Worm (Caenorhabditis elegans) whole organism, young adult: Measurements from ENCODE around the gene F57A10.2.

Source experiments
- D2030.7 ChIP-seq: fragments of 200-800 bp; sonication (Bioruptor generic); IDR thresholded peaks from 2 replicates; pipeline ENCODE4 v1.3.6; 2022; ENCODE audit warnings: missing genetic modification reagents, missing genetic modification characterization, missing compliant biosample characterization
- F10E7.11 ChIP-seq: sonication (generic microtip); optimal IDR thresholded peaks from 2 replicates; lab custom pipeline; 2017; ENCODE audit warnings: mild to moderate bottlenecking, missing genetic modification characterization, moderate library complexity, missing compliant biosample characterization
- F33H1.4 ChIP-seq: fragments of 200-800 bp; sonication (Bioruptor generic); IDR thresholded peaks from 2 replicates; pipeline ENCODE4 v1.3.6; 2022; ENCODE audit warnings: missing genetic modification reagents, missing genetic modification characterization, missing compliant biosample characterization
- F39B2.1 ChIP-seq: fragments of 200-800 bp; sonication (Bioruptor generic); IDR thresholded peaks from 2 replicates; pipeline ENCODE4 v1.3.6; 2022; ENCODE audit warnings: missing genetic modification reagents, missing genetic modification characterization, missing compliant biosample characterization
- F55B11.4 ChIP-seq: sonication (generic microtip); optimal IDR thresholded peaks from 2 replicates; lab custom pipeline; 2016; ENCODE audit warnings: missing compliant biosample characterization, missing genetic modification characterization, borderline replicate concordance; ENCODE audit not compliant: insufficient read depth
- F57A8.1 ChIP-seq: fragments of 200-800 bp; sonication (Bioruptor generic); optimal IDR thresholded peaks from 2 replicates; lab custom pipeline; 2018; ENCODE audit warnings: mild to moderate bottlenecking, missing genetic modification characterization, moderate library complexity, missing compliant biosample characterization
- K12H6.12 ChIP-seq: fragments of 200-800 bp; sonication (Bioruptor generic); optimal IDR thresholded peaks from 2 replicates; lab custom pipeline; 2018; ENCODE audit warnings: mild to moderate bottlenecking, missing genetic modification characterization, missing compliant biosample characterization
- Y67H2A.10 ChIP-seq: fragments of 200-800 bp; sonication (Bioruptor generic); conservative IDR thresholded peaks from 2 replicates; pipeline ENCODE4 v1.3.6; 2022; ENCODE audit warnings: missing genetic modification reagents, missing genetic modification characterization, missing compliant biosample characterization
- Y95B8A.8 ChIP-seq: fragments of 200-800 bp; sonication (Bioruptor generic); IDR thresholded peaks from 2 replicates; pipeline ENCODE4 v1.3.6; 2022; ENCODE audit warnings: missing genetic modification reagents, missing genetic modification characterization, missing compliant biosample characterization
- ZK185.1 ChIP-seq: sonication (generic microtip); optimal IDR thresholded peaks from 2 replicates; lab custom pipeline; 2016; ENCODE audit warnings: mild to moderate bottlenecking, missing genetic modification characterization, missing compliant biosample characterization; ENCODE audit not compliant: poor library complexity, severe bottlenecking
- akir-1 ChIP-seq: fragments of 200-800 bp; sonication (Bioruptor generic); optimal IDR thresholded peaks from 2 replicates; lab custom pipeline; 2018; ENCODE audit warnings: mild to moderate bottlenecking, missing genetic modification characterization, moderate library complexity, missing compliant biosample characterization
- ama-1 ChIP-seq, 3 experiments: fragments of 150-350 bp in 1 of 3; sonication (generic microtip) in 2 of 3; optimal IDR thresholded peaks; 2 replicates each; lab custom pipeline; 2014 to 2018; ENCODE audit warnings: missing biosample characterization in 2 of 3, missing genetic modification characterization in 2 of 3, missing genetic modification reagents in 2 of 3
- atf-7 ChIP-seq: sonication (generic microtip); optimal IDR thresholded peaks from 2 replicates; lab custom pipeline; 2017; ENCODE audit warnings: mild to moderate bottlenecking, missing genetic modification characterization, missing compliant biosample characterization
- athp-1 ChIP-seq: sonication (generic microtip); optimal IDR thresholded peaks from 2 replicates; lab custom pipeline; 2017; ENCODE audit warnings: mild to moderate bottlenecking, missing genetic modification characterization, missing compliant biosample characterization
- ceh-27 ChIP-seq: fragments of 200-800 bp; sonication (Bioruptor generic); optimal IDR thresholded peaks from 2 replicates; lab custom pipeline; 2018; ENCODE audit warnings: mild to moderate bottlenecking, missing genetic modification characterization, moderate library complexity, missing compliant biosample characterization
- ceh-40 ChIP-seq: fragments of 200-800 bp; sonication (Bioruptor generic); IDR thresholded peaks from 2 replicates; pipeline ENCODE4 v1.3.6; 2022; ENCODE audit warnings: missing genetic modification characterization, missing compliant biosample characterization
- ceh-79 ChIP-seq: sonication (generic microtip); optimal IDR thresholded peaks from 2 replicates; lab custom pipeline; 2017; ENCODE audit warnings: mild to moderate bottlenecking, missing genetic modification characterization, missing compliant biosample characterization
- ekl-4 ChIP-seq: fragments of 200-800 bp; sonication (Bioruptor generic); IDR thresholded peaks from 2 replicates; pipeline ENCODE4 v1.3.6; 2022; ENCODE audit warnings: missing genetic modification reagents, missing genetic modification characterization, missing compliant biosample characterization
- ets-4 ChIP-seq: fragments of 200-800 bp; sonication (Bioruptor generic); optimal IDR thresholded peaks from 2 replicates; lab custom pipeline; 2018; ENCODE audit warnings: mild to moderate bottlenecking, missing genetic modification characterization, missing compliant biosample characterization
- fkh-3 ChIP-seq: sonication (generic microtip); optimal IDR thresholded peaks from 2 replicates; lab custom pipeline; 2016; ENCODE audit warnings: mild to moderate bottlenecking, missing genetic modification characterization, missing compliant biosample characterization
- lsy-27 ChIP-seq: sonication (generic microtip); optimal IDR thresholded peaks from 2 replicates; lab custom pipeline; 2017; ENCODE audit warnings: missing genetic modification characterization, mild to moderate bottlenecking, missing compliant biosample characterization, antibody characterized with exemption, missing genotype, borderline replicate concordance; ENCODE audit not compliant: insufficient read depth
- madf-10 ChIP-seq: sonication (generic microtip); optimal IDR thresholded peaks from 2 replicates; lab custom pipeline; 2016; ENCODE audit warnings: mild to moderate bottlenecking, missing genetic modification characterization, missing compliant biosample characterization
- mxl-1 ChIP-seq: sonication (generic microtip); optimal IDR thresholded peaks from 2 replicates; lab custom pipeline; 2016; ENCODE audit warnings: missing genetic modification characterization, missing compliant biosample characterization
- nfya-2 ChIP-seq: fragments of 200-800 bp; sonication (Bioruptor generic); IDR thresholded peaks from 2 replicates; pipeline ENCODE4 v1.3.6; 2022; ENCODE audit warnings: missing genetic modification reagents, missing genetic modification characterization, missing compliant biosample characterization
- nhr-27 ChIP-seq: fragments of 200-800 bp; sonication (Bioruptor generic); optimal IDR thresholded peaks from 2 replicates; lab custom pipeline; 2018; ENCODE audit warnings: mild to moderate bottlenecking, missing genetic modification characterization, moderate library complexity, missing compliant biosample characterization
- nhr-80 ChIP-seq: sonication (generic microtip); optimal IDR thresholded peaks from 2 replicates; lab custom pipeline; 2016; ENCODE audit warnings: missing genetic modification characterization, missing compliant biosample characterization
- pbrm-1 ChIP-seq: fragments of 200-800 bp; sonication (Bioruptor generic); IDR thresholded peaks from 2 replicates; pipeline ENCODE4 v1.3.6; 2022; ENCODE audit warnings: missing genetic modification reagents, missing genetic modification characterization, missing compliant biosample characterization
- pha-4 ChIP-seq: fragments of 150-350 bp; sonication (generic microtip); optimal IDR thresholded peaks from 2 replicates; lab custom pipeline; 2014; ENCODE audit warnings: missing biosample characterization, missing genetic modification reagents, missing genetic modification characterization
- sdz-38 ChIP-seq: sonication (generic microtip); optimal IDR thresholded peaks from 2 replicates; lab custom pipeline; 2016; ENCODE audit warnings: missing genotype, missing genetic modification characterization, missing compliant biosample characterization
- snpc-1.3 ChIP-seq: sonication (generic microtip); optimal IDR thresholded peaks from 2 replicates; lab custom pipeline; 2017; ENCODE audit warnings: missing genetic modification characterization, mild to moderate bottlenecking, missing compliant biosample characterization, antibody characterized with exemption, moderate library complexity, missing genotype, missing genetic modification reagents; ENCODE audit not compliant: insufficient read depth
- snpc-3.4 ChIP-seq: sonication (generic microtip); optimal IDR thresholded peaks from 2 replicates; lab custom pipeline; 2017; ENCODE audit warnings: missing genetic modification characterization, mild to moderate bottlenecking, missing compliant biosample characterization, antibody characterized with exemption, moderate library complexity, missing genotype, missing genetic modification reagents
- snpc-4 ChIP-seq, 5 experiments: fragments of 150-350 bp in 1 of 5; sonication (generic microtip) in 4 of 5; optimal IDR thresholded peaks; 2 replicates each; lab custom pipeline; 2014 to 2018; ENCODE audit warnings: missing genetic modification characterization in 5 of 5, missing biosample characterization in 3 of 5, antibody characterized with exemption in 2 of 5, mild to moderate bottlenecking in 2 of 5, missing compliant biosample characterization in 2 of 5, missing genotype in 2 of 5, moderate library complexity in 2 of 5, missing genetic modification reagents in 1 of 5
- tbp1 ChIP-seq: fragments of 200-800 bp; sonication (Bioruptor generic); optimal IDR thresholded peaks from 2 replicates; lab custom pipeline; 2018; ENCODE audit warnings: mild to moderate bottlenecking, missing genetic modification characterization, missing compliant biosample characterization
- tlf-1 ChIP-seq: fragments of 200-800 bp; sonication (Bioruptor generic); optimal IDR thresholded peaks from 2 replicates; lab custom pipeline; 2018; ENCODE audit warnings: mild to moderate bottlenecking, missing genetic modification characterization, missing compliant biosample characterization
- zim-3 ChIP-seq: sonication (generic microtip); optimal IDR thresholded peaks from 2 replicates; lab custom pipeline; 2017; ENCODE audit warnings: mild to moderate bottlenecking, missing genetic modification characterization, moderate library complexity, missing compliant biosample characterization
- ztf-26 ChIP-seq: sonication (generic microtip); optimal IDR thresholded peaks from 2 replicates; lab custom pipeline; 2017; ENCODE audit warnings: missing genetic modification characterization, missing compliant biosample characterization
- ztf-6 ChIP-seq: fragments of 200-800 bp; sonication (Bioruptor generic); IDR thresholded peaks from 2 replicates; pipeline ENCODE4 v1.3.6; 2022; ENCODE audit warnings: missing genetic modification reagents, missing genetic modification characterization, missing compliant biosample characterization

F57A10.2 gene

DNA sequence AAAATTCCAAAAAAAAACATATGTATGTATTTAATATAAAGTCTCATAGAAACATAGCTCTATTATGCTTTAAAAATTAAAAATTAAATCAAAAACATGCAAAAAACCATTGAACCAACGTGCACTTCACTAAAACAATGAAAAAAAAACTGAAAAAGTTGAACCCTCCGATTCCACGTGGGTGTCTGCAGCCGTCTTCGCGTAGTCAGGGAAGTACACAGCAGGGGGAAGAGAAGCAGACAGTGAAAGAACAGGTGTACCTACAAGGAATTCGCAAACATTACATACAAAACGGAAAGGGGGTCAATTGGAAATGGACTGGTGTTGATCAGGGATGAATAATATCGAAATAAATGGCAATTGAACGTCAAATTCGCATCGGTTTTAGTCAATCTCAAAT lies 7.6 kb downstream of the F57A10.2 start:
- TF ChIP-seq F33H1.4 (GFP tag; lab: Robert Waterston, UW) (no peak), zim-3 (tag; lab: Kevin White, UChicago) (no peak), Y67H2A.10 (GFP tag; lab: Robert Waterston, UW) (no peak), lsy-27 (tag; lab: Kevin White, UChicago) (no peak), ztf-26 (tag; lab: Kevin White, UChicago) (no peak), fkh-3 (tag; lab: Kevin White, UChicago) (no peak), madf-10 (tag; lab: Kevin White, UChicago) (no peak), tbp1 (GFP tag; lab: Kevin White, UChicago) (no peak), K12H6.12 (tag; lab: Kevin White, UChicago) (no peak), pbrm-1 (no peak), tlf-1 (GFP tag; lab: Kevin White, UChicago) (no peak), snpc-3.4 (tag; lab: Kevin White, UChicago) (no peak), nhr-80 (no peak), mxl-1 (tag; lab: Kevin White, UChicago) (no peak), ama-1 (optimal IDR thresholded peaks at IDR 0.05; lab: Kevin White, UChicago) (no peak), ama-1 (GFP tag; optimal IDR thresholded peaks at IDR 0.05; lab: Kevin White, UChicago) (no peak), ceh-27 (GFP tag; lab: Kevin White, UChicago) (no peak), snpc-4 (GFP tag; optimal IDR thresholded peaks at IDR 0.05; lab: Kevin White, UChicago) (no peak), snpc-4 (tag; optimal IDR thresholded peaks at IDR 0.05; lab: Kevin White, UChicago) (no peak)
- TF ChIP-seq, all 124 proteins: peak for 0

DNA sequence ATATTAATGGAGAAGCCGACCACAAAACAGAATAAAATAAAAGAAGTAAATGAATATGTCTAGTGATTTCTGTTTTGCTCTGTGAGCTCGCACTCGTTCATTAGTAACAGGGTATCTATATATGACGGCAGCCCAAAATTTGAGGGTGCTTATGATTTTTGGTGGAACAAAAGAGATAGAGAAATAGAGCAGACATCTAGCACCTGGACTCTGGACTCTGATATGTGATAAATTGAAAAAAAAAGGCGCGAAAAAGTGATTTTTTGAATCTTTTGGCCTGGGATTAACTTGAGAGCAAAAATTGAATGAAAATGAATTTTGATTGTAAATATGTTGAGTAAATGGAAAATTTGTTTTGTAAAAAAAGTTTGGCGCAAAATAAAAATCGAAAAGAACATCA lies 10.3 kb downstream of the F57A10.2 start, which contains the start of gene nhr-283:
TSS of gene nhr-283 (minus strand) at position 101 of the 400 bp plus-strand sequence.
- no peak for TF ChIP-seq ets-4
- TF ChIP-seq F55B11.4 = no peak
- no peak for TF ChIP-seq nhr-80
- TF ChIP-seq ztf-6 (GFP tag; lab: Robert Waterston, UW) = no peak
- TF ChIP-seq snpc-1.3 (tag; lab: Kevin White, UChicago) = no peak
- TF ChIP-seq D2030.7 (GFP tag; lab: Robert Waterston, UW) = no peak
- TF ChIP-seq F39B2.1 (GFP tag; lab: Robert Waterston, UW) = no peak
- TF ChIP-seq ekl-4 (GFP tag; lab: Robert Waterston, UW) = no peak
- no peak for TF ChIP-seq akir-1 (GFP tag; lab: Kevin White, UChicago)
- no peak for TF ChIP-seq pha-4 (tag; lab: Kevin White, UChicago)

DNA sequence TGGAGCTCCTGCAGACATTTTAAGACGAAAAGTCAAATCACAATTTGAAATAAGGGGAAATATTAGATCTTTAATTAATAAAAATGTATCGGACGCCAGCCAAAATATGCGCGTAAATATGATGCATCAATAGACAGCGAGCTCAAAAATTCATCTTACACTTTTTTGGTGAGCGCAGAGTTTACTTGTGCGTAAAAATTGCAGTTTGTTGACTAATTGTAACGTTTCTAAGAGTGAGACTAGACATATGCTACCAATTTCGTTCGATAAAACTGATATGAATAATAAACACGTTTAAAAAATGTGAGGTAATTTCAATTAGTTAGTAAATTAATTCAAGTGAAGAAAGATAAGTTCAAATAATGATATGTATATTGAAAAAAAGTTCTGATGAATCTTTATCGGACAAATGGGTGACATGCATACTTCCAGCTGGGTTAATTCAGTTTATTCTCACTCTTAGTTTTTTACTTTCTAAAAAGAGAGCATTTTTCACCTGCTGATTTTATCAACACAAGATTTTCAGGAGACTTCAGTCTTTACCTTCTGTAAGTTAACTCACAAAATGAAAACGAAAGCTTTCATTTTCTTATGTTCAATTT lies 12.9 kb downstream of the F57A10.2 start, which contains the start of the genes nhr-285 and irld-52:
TSS of gene nhr-285 (minus strand) at position 101 of the 602 bp plus-strand sequence.
TSS of gene irld-52 (plus strand) at position 552 of the 602 bp plus-strand sequence.
- TF ChIP-seq F10E7.11 (tag; lab: Kevin White, UChicago) = no peak
- TF ChIP-seq tbp1 (GFP tag; lab: Kevin White, UChicago) = no peak
- TF ChIP-seq ceh-40 (GFP tag; lab: Robert Waterston, UW) = no peak
- TF ChIP-seq F57A8.1 (GFP tag; lab: Kevin White, UChicago) = no peak

DNA sequence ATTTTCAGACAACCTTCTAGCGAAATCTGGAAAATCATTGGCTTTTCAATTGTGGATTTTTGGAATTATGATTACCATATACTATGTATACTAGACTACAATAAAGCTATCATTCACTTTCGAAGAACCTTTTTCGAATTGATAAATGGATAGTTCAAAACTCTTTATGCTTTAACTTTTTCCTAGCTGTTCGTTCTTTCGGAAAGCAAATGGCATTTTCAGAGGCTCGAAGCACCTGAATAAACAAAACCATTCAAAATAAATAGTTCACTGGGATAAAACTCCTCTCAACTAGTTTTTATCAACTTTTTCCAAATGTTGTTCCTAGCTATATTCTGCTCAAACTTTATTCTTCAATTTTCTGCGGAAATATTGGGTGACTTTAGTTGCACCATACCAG lies 14.7 kb downstream of the F57A10.2 start, which contains the start of gene T26E4.2:
TSS of gene T26E4.2 (plus strand) at position 301 of the 400 bp plus-strand sequence.
- TF ChIP-seq nfya-2 (GFP tag; lab: Robert Waterston, UW) (no peak), ets-4 (no peak), athp-1 (no peak), Y95B8A.8 (GFP tag; lab: Robert Waterston, UW) (no peak), sdz-38 (tag; lab: Kevin White, UChicago) (no peak), ZK185.1 (tag; lab: Kevin White, UChicago) (no peak), nhr-27 (tag; lab: Kevin White, UChicago) (no peak), ceh-79 (tag; lab: Kevin White, UChicago) (no peak), atf-7 (tag; lab: Kevin White, UChicago) (no peak)
